Worm (Caenorhabditis elegans): Measurements from ENCODE around the gene F20H11.4.

DNA sequence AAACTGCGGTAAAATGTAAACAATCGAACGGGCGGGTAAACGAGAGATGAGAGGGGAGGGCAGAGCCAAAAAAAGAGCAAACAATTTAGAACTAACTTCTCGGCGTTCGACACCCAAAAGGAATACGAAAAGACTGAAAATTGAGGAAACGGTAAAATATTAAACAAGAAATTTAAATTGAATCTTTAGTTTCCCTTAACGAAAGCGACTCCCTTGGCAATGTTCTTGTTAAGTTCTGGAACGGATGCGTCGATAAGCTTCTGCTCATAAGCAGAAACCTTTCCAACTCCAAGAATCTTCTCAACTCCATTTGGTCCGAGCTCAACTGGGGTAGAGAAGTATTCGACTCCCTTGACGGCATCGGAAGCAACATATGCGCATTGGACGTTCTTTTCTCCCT, 1.8 kb upstream of the F20H11.4 start:
- TF ChIP-seq mep-1 (tag; optimal IDR thresholded peaks at IDR 0.05) (no peak), sem-2 (GFP tag; optimal IDR thresholded peaks at IDR 0.05) (no peak), snpc-4 (tag; optimal IDR thresholded peaks at IDR 0.05) (no peak), unc-120 (tag; optimal IDR thresholded peaks at IDR 0.05; ENCODE audit: poor library complexity, severe bottlenecking) (no peak), lin-13 (tag; optimal IDR thresholded peaks at IDR 0.05) (no peak), nhr-237 (tag; optimal IDR thresholded peaks at IDR 0.05) (no peak), elt-3 (tag; optimal IDR thresholded peaks at IDR 0.05) (no peak)

Data from whole organism, mixed stage, embryonic.